Worm (Caenorhabditis elegans) whole organism, L2 larva: Measurements from ENCODE around the gene comt-3.

ENCODE experiments used
- ceh-16 ChIP-seq: fragments of 150-350 bp; optimal IDR thresholded peaks from 2 replicates; lab custom pipeline; 2014; ENCODE audit warnings: missing biosample characterization, missing genetic modification characterization
- lin-39 ChIP-seq: fragments of 150-350 bp; optimal IDR thresholded peaks from 2 replicates; lab custom pipeline; 2014; ENCODE audit warnings: missing biosample characterization, missing genetic modification reagents, missing genetic modification characterization
- nhr-6 ChIP-seq: fragments of 150-350 bp; optimal IDR thresholded peaks from 2 replicates; lab custom pipeline; 2014; ENCODE audit warnings: missing biosample characterization, missing genetic modification characterization
- unc-62 ChIP-seq: fragments of 150-350 bp; optimal IDR thresholded peaks from 2 replicates; lab custom pipeline; 2014; ENCODE audit warnings: missing biosample characterization, missing genetic modification reagents, missing genetic modification characterization

DNA sequence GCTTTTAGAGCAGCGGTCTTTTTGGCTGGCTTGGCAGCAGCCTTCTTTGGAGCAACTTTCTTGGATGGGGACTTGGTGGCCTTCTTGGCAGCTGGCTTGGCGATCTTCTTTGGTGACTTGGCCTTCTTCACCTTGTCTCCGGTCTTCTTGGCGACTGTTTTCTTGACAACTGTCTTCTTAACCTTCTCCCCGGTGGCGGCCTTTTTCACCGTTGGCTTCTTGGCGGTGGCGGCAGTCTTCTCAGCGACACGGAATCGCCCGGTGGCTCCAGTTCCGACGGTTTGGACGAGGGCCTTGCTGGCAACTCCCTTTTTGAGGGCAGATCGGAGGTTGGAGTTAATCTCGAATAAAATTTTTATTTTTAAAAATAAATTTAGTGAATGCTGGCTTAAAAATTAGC lies 26.7 kb upstream of the comt-3 start:
- TF ChIP-seq lin-39 (no peak), nhr-6 (tag; lab: Kevin White, UChicago) (no peak), unc-62 (GFP tag; lab: Kevin White, UChicago) (no peak), ceh-16 (tag; lab: Kevin White, UChicago) (no peak)
